Worm (Caenorhabditis elegans): Measurements from ENCODE around the gene K04E7.1.

- TF ChIP-seq him-1 (tag; optimal IDR thresholded peaks at IDR 0.05) (no peak), W03F9.2 (tag; optimal IDR thresholded peaks at IDR 0.05) (no peak)
These were observed 1.2 kb downstream of the K04E7.1 start, which contains the start of gene C15B12.2 for ce11 chrX:6462995-6463462.
